Fruit fly (Drosophila melanogaster) whole organism, embryonic: Measurements from ENCODE around the gene CG45073.

Experiments used
- Bteb2 ChIP-seq: fragments of 200-800 bp; sonication (Bioruptor generic); optimal IDR thresholded peaks from 2 replicates; lab custom pipeline; 2016; ENCODE audit warnings: missing biosample characterization, missing genetic modification characterization
- CG10209 ChIP-seq: fragments of 200-800 bp; sonication (Bioruptor generic); optimal IDR thresholded peaks from 3 replicates; lab custom pipeline; 2017; ENCODE audit warnings: missing biosample characterization, mild to moderate bottlenecking, missing genetic modification characterization, missing genetic modification reagents
- CG10979 ChIP-seq: fragments of 200-800 bp; sonication (Bioruptor generic); optimal IDR thresholded peaks from 2 replicates; lab custom pipeline; 2018; ENCODE audit warnings: missing biosample characterization, mild to moderate bottlenecking, missing genetic modification characterization, moderate library complexity
- CG12236 ChIP-seq: fragments of 200-800 bp; sonication (Bioruptor generic); optimal IDR thresholded peaks from 2 replicates; lab custom pipeline; 2016; ENCODE audit warnings: missing biosample characterization, missing genetic modification characterization
- CG12769 ChIP-seq: fragments of 200-800 bp; sonication (Bioruptor generic); optimal IDR thresholded peaks from 2 replicates; lab custom pipeline; 2019; ENCODE audit warnings: missing biosample characterization, mild to moderate bottlenecking, missing genetic modification characterization, moderate library complexity
- CG13287 ChIP-seq: fragments of 200-800 bp; sonication (Bioruptor generic); IDR thresholded peaks from 2 replicates; pipeline ENCODE4 v1.3.6; 2022; ENCODE audit warnings: missing biosample characterization, missing genetic modification characterization; ENCODE audit not compliant: partially characterized antibody
- CG15601 ChIP-seq: fragments of 200-800 bp; sonication (Bioruptor generic); optimal IDR thresholded peaks from 3 replicates; lab custom pipeline; 2019; ENCODE audit warnings: missing biosample characterization, mild to moderate bottlenecking, missing genetic modification characterization, moderate library complexity
- CG17612 ChIP-seq: fragments of 200-800 bp; sonication (Bioruptor generic); IDR thresholded peaks from 2 replicates; pipeline ENCODE4 v1.3.6; 2022; ENCODE audit warnings: missing biosample characterization, missing genetic modification characterization
- CG30403 ChIP-seq: fragments of 200-800 bp; sonication (Bioruptor generic); optimal IDR thresholded peaks from 3 replicates; lab custom pipeline; 2016; ENCODE audit warnings: missing biosample characterization, missing genetic modification characterization
- CG3281 ChIP-seq: fragments of 200-800 bp; sonication (Bioruptor generic); optimal IDR thresholded peaks from 3 replicates; lab custom pipeline; 2017; ENCODE audit warnings: missing biosample characterization, mild to moderate bottlenecking, missing genetic modification characterization
- CG33213 ChIP-seq: fragments of 200-800 bp; sonication (Bioruptor generic); optimal IDR thresholded peaks from 3 replicates; lab custom pipeline; 2016; ENCODE audit warnings: missing biosample characterization, missing genetic modification characterization
- CG34376 ChIP-seq: fragments of 200-800 bp; sonication (Bioruptor generic); optimal IDR thresholded peaks from 2 replicates; lab custom pipeline; 2018; ENCODE audit warnings: missing biosample characterization, mild to moderate bottlenecking, missing genetic modification characterization
- CG3726 ChIP-seq: fragments of 200-800 bp; sonication (Bioruptor generic); IDR thresholded peaks from 3 replicates; pipeline ENCODE4, ENCODE4 v1.3.6; 2022; ENCODE audit warnings: missing biosample characterization, missing genetic modification characterization
- CG4820 ChIP-seq: fragments of 200-800 bp; sonication (Bioruptor generic); optimal IDR thresholded peaks from 3 replicates; lab custom pipeline; 2016; ENCODE audit warnings: missing biosample characterization, missing genetic modification characterization
- CG7987 ChIP-seq: fragments of 200-800 bp; sonication (Bioruptor generic); optimal IDR thresholded peaks from 2 replicates; lab custom pipeline; 2018; ENCODE audit warnings: missing biosample characterization, mild to moderate bottlenecking, missing genetic modification characterization, moderate library complexity
- CG8765 ChIP-seq: fragments of 200-800 bp; sonication (Bioruptor generic); IDR thresholded peaks from 2 replicates; pipeline ENCODE4 v1.3.6; 2022; ENCODE audit warnings: missing biosample characterization, missing genetic modification characterization
- Doc2 ChIP-seq: fragments of 200-800 bp; sonication (Bioruptor generic); IDR thresholded peaks from 2 replicates; pipeline ENCODE4 v1.3.6; 2022; ENCODE audit warnings: missing biosample characterization, missing genetic modification characterization
- E2f1 ChIP-seq: fragments of 200-800 bp; sonication (Bioruptor generic); IDR thresholded peaks from 2 replicates; pipeline ENCODE4 v1.3.6; 2022; ENCODE audit warnings: missing biosample characterization, missing genetic modification characterization
- Ets97D ChIP-seq: fragments of 200-800 bp; sonication (Bioruptor generic); optimal IDR thresholded peaks from 3 replicates; lab custom pipeline; 2016; ENCODE audit warnings: missing biosample characterization, missing genetic modification characterization
- GATAe ChIP-seq: fragments of 200-800 bp; sonication (Bioruptor generic); conservative IDR thresholded peaks from 2 replicates; pipeline ENCODE4 v1.3.6; 2022; ENCODE audit warnings: missing biosample characterization, missing genetic modification characterization
- HLHmδ ChIP-seq: fragments of 200-800 bp; sonication (Bioruptor generic); optimal IDR thresholded peaks from 2 replicates; lab custom pipeline; 2018; ENCODE audit warnings: missing biosample characterization, mild to moderate bottlenecking, missing genetic modification characterization, moderate library complexity
- Hey ChIP-seq: fragments of 200-800 bp; sonication (Bioruptor generic); optimal IDR thresholded peaks from 3 replicates; lab custom pipeline; 2018; ENCODE audit warnings: missing biosample characterization, mild to moderate bottlenecking, missing genetic modification characterization
- Hr78 ChIP-seq, 2 experiments: fragments of 200-800 bp in 1 of 2; fragments of >200 bp in 1 of 2; sonication (Bioruptor generic) in 1 of 2; optimal IDR thresholded peaks; 2 replicates each; lab custom pipeline; 2017 to 2019; ENCODE audit warnings: missing biosample characterization in 2 of 2, missing genetic modification characterization in 2 of 2, mild to moderate bottlenecking in 1 of 2, moderate library complexity in 1 of 2
- Med ChIP-seq: fragments of 200-800 bp; sonication (Bioruptor generic); peaks from one replicate; lab custom pipeline; 2016; ENCODE audit warnings: missing biosample characterization, missing genetic modification characterization, mild to moderate bottlenecking, inconsistent platforms, moderate library complexity
- Six4 ChIP-seq: fragments of 200-800 bp; sonication (Bioruptor generic); optimal IDR thresholded peaks from 2 replicates; lab custom pipeline; 2016; ENCODE audit warnings: missing biosample characterization, missing genetic modification characterization
- Sry-β ChIP-seq: fragments of 200-800 bp; sonication (Bioruptor generic); optimal IDR thresholded peaks from 2 replicates; lab custom pipeline; 2018; ENCODE audit warnings: missing biosample characterization, mild to moderate bottlenecking, missing genetic modification characterization, moderate library complexity
- Taf1 ChIP-seq: fragments of 200-800 bp; sonication (Bioruptor generic); IDR thresholded peaks from 2 replicates; pipeline ENCODE4 v1.3.6; 2022; ENCODE audit warnings: missing biosample characterization, missing genetic modification characterization
- Vsx1 ChIP-seq: fragments of 200-800 bp; sonication (Bioruptor generic); optimal IDR thresholded peaks from 2 replicates; lab custom pipeline; 2017; ENCODE audit warnings: missing biosample characterization, mild to moderate bottlenecking, missing genetic modification characterization, missing genetic modification reagents
- Xbp1 ChIP-seq: fragments of 200-800 bp; sonication (Bioruptor generic); optimal IDR thresholded peaks from 3 replicates; lab custom pipeline; 2016; ENCODE audit warnings: missing biosample characterization, mild to moderate bottlenecking, missing genetic modification characterization
- ase ChIP-seq: fragments of 200-800 bp; sonication (Bioruptor generic); IDR thresholded peaks from 3 replicates; pipeline ENCODE4 v1.3.6; 2022; ENCODE audit warnings: missing biosample characterization, missing genetic modification characterization
- az2 ChIP-seq: fragments of 200-800 bp; sonication (Bioruptor generic); optimal IDR thresholded peaks from 3 replicates; lab custom pipeline; 2016; ENCODE audit warnings: missing biosample characterization, missing genetic modification characterization
- dm ChIP-seq: fragments of 200-800 bp; sonication (Bioruptor generic); optimal IDR thresholded peaks from 3 replicates; lab custom pipeline; 2016; ENCODE audit warnings: missing biosample characterization, missing genetic modification characterization
- emc ChIP-seq: fragments of 200-800 bp; sonication (Bioruptor generic); optimal IDR thresholded peaks from 2 replicates; lab custom pipeline; 2016; ENCODE audit warnings: missing biosample characterization, missing genetic modification characterization
- exex ChIP-seq: fragments of 200-800 bp; sonication (Bioruptor generic); optimal IDR thresholded peaks from 4 replicates; lab custom pipeline; 2018; ENCODE audit warnings: missing biosample characterization, mild to moderate bottlenecking, missing genetic modification characterization, moderate library complexity
- ftz-f1 ChIP-seq: fragments of 200-800 bp; sonication (Bioruptor generic); optimal IDR thresholded peaks from 2 replicates; lab custom pipeline; 2016; ENCODE audit warnings: missing biosample characterization, missing genetic modification characterization
- gcm2 ChIP-seq: fragments of 200-800 bp; sonication (Bioruptor generic); optimal IDR thresholded peaks from 2 replicates; lab custom pipeline; 2016; ENCODE audit warnings: missing biosample characterization, missing genetic modification characterization
- gt ChIP-seq: fragments of 200-800 bp; sonication (Bioruptor generic); IDR thresholded peaks from 2 replicates; pipeline ENCODE4 v1.3.6; 2022; ENCODE audit warnings: missing biosample characterization, missing genetic modification characterization
- hbn ChIP-seq: fragments of 200-800 bp; sonication (Bioruptor generic); IDR thresholded peaks from 2 replicates; pipeline ENCODE4 v1.3.6; 2022; ENCODE audit warnings: missing biosample characterization, missing genetic modification characterization; ENCODE audit not compliant: partially characterized antibody
- jigr1 ChIP-seq: fragments of 200-800 bp; sonication (Bioruptor generic); IDR thresholded peaks from 3 replicates; pipeline ENCODE4 v1.3.6; 2022; ENCODE audit warnings: missing biosample characterization, missing genetic modification characterization
- kni ChIP-seq: fragments of 200-800 bp; sonication (Bioruptor generic); optimal IDR thresholded peaks from 3 replicates; lab custom pipeline; 2017; ENCODE audit warnings: mild to moderate bottlenecking, missing biosample characterization, missing genetic modification reagents, missing genetic modification characterization
- lbe ChIP-seq: fragments of 200-800 bp; sonication (Bioruptor generic); optimal IDR thresholded peaks from 2 replicates; lab custom pipeline; 2016; ENCODE audit warnings: missing biosample characterization, mild to moderate bottlenecking, missing genetic modification characterization
- mirr ChIP-seq: fragments of 200-800 bp; sonication (Bioruptor generic); optimal IDR thresholded peaks from 3 replicates; lab custom pipeline; 2018; ENCODE audit warnings: missing biosample characterization, mild to moderate bottlenecking, missing genetic modification characterization
- org-1 ChIP-seq: fragments of 200-800 bp; sonication (Bioruptor generic); optimal IDR thresholded peaks from 2 replicates; lab custom pipeline; 2017; ENCODE audit warnings: missing biosample characterization, missing genetic modification characterization
- pros ChIP-seq: fragments of 200-800 bp; sonication (Bioruptor generic); optimal IDR thresholded peaks from 3 replicates; lab custom pipeline; 2019; ENCODE audit warnings: missing biosample characterization, mild to moderate bottlenecking, missing genetic modification characterization, moderate library complexity
- sd ChIP-seq: fragments of 200-800 bp; sonication (Bioruptor generic); optimal IDR thresholded peaks from 3 replicates; lab custom pipeline; 2018; ENCODE audit warnings: missing biosample characterization, mild to moderate bottlenecking, missing genetic modification characterization, moderate library complexity
- sens ChIP-seq: fragments of 200-800 bp; sonication (Bioruptor generic); peaks from one replicate; lab custom pipeline; 2016; ENCODE audit warnings: missing biosample characterization, missing genetic modification characterization
- seq ChIP-seq: fragments of 200-800 bp; sonication (Bioruptor generic); IDR thresholded peaks from 2 replicates; pipeline ENCODE4 v1.3.6; 2022; ENCODE audit warnings: missing biosample characterization, missing genetic modification characterization
- so ChIP-seq: fragments of 200-800 bp; sonication (Bioruptor generic); IDR thresholded peaks from 3 replicates; pipeline ENCODE4 v1.3.6; 2022; ENCODE audit warnings: missing biosample characterization, missing genetic modification characterization
- tio ChIP-seq: fragments of 200-800 bp; sonication (Bioruptor generic); optimal IDR thresholded peaks from 2 replicates; lab custom pipeline; 2017; ENCODE audit warnings: missing biosample characterization, missing genetic modification characterization, inconsistent platforms
- zfh2 ChIP-seq: fragments of 200-800 bp; sonication (Bioruptor generic); optimal IDR thresholded peaks from 2 replicates; lab custom pipeline; 2016; ENCODE audit warnings: missing biosample characterization, missing genetic modification characterization

The CG45073 gene

dm6 chr3R:30108639-30109038 lies 15.9 kb downstream of the CG45073 start:
- TF ChIP-seq E2f1 (GFP tag; lab: Robert Waterston, UW) (no peak), CG12236 (GFP tag; lab: Kevin White, UChicago) (no peak), zfh2 (GFP tag; lab: Kevin White, UChicago) (no peak), lbe (GFP tag; lab: Kevin White, UChicago) (no peak), seq (GFP tag; lab: Robert Waterston, UW) (no peak), jigr1 (GFP tag; lab: Robert Waterston, UW) (no peak), Xbp1 (GFP tag; lab: Kevin White, UChicago) (no peak), Sry-β (GFP tag; lab: Kevin White, UChicago) (no peak), CG3726 (GFP tag; lab: Robert Waterston, UW) (no peak), CG8765 (GFP tag; lab: Robert Waterston, UW) (no peak), CG4820 (GFP tag; lab: Kevin White, UChicago) (no peak), so (GFP tag; lab: Robert Waterston, UW) (no peak), dm (no peak), HLHmδ (GFP tag; lab: Kevin White, UChicago) (no peak), CG15601 (tag; lab: Kevin White, UChicago) (no peak), ftz-f1 (GFP tag; lab: Kevin White, UChicago) (no peak), Bteb2 (no peak), CG13287 (GFP tag; lab: Robert Waterston, UW) (no peak), ase (GFP tag; lab: Robert Waterston, UW) (no peak), Six4 (no peak)

- TF ChIP-seq az2 (GFP tag; lab: Kevin White, UChicago) (no peak), Doc2 (GFP tag; lab: Robert Waterston, UW) (no peak), kni (GFP tag; lab: Kevin White, UChicago) (no peak), CG17612 (GFP tag; lab: Robert Waterston, UW) (no peak), Ets97D (GFP tag; lab: Kevin White, UChicago) (no peak), emc (no peak), gt (GFP tag; lab: Robert Waterston, UW) (no peak), mirr (no peak), pros (GFP tag; lab: Kevin White, UChicago) (no peak), E2f1 (GFP tag; lab: Robert Waterston, UW) (no peak), gcm2 (no peak), CG3281 (no peak), CG10209 (GFP tag; lab: Kevin White, UChicago) (no peak), tio (GFP tag; lab: Kevin White, UChicago) (no peak)
Observed at dm6 chr3R:30107718-30108117, 16.8 kb downstream of the CG45073 start.

dm6 chr3R:30106562-30106961 lies 18.0 kb downstream of the CG45073 start:
- TF ChIP-seq exex (tag; lab: Kevin White, UChicago) (peak; percentile 92), hbn (GFP tag; lab: Robert Waterston, UW) (no peak), so (GFP tag; lab: Robert Waterston, UW) (no peak), sd (tag; lab: Kevin White, UChicago) (peak; percentile 92), CG34376 (GFP tag; lab: Kevin White, UChicago) (peak; percentile 82), Vsx1 (GFP tag; lab: Kevin White, UChicago) (peak; percentile 17), sens (GFP tag; lab: Kevin White, UChicago) (no peak), GATAe (GFP tag; lab: Robert Waterston, UW) (0 out of 2 replicates have a peak, but pooled peaks have one; percentile 27), CG33213 (GFP tag; lab: Kevin White, UChicago) (no peak), org-1 (no peak), Med (GFP tag; lab: Kevin White, UChicago) (peak; percentile 58), Hr78 (GFP tag; optimal IDR thresholded peaks at IDR 0.05; lab: Kevin White, UChicago) (peak in 1 of 2 experiments; percentile 41), CG7987 (GFP tag; lab: Kevin White, UChicago) (peak; percentile 58), Taf1 (GFP tag; lab: Robert Waterston, UW) (no peak), CG12769 (tag; lab: Kevin White, UChicago) (peak; percentile 82), CG30403 (GFP tag; lab: Kevin White, UChicago) (no peak), Hey (peak; percentile 14), CG10979 (tag; lab: Kevin White, UChicago) (no peak), mirr (peak; percentile 5)
